Worm (Caenorhabditis elegans) whole organism, young adult: Measurements from ENCODE around the gene C50F7.6.
A peak's percentile ranks its signal among the peaks of the same experiment; 100 is the strongest.

Experiments
- B0261.1 ChIP-seq: sonication (generic microtip); optimal IDR thresholded peaks from 2 replicates; lab custom pipeline; 2016; ENCODE audit warnings: mild to moderate bottlenecking, missing genetic modification characterization, moderate library complexity, missing compliant biosample characterization
- D2030.7 ChIP-seq: fragments of 200-800 bp; sonication (Bioruptor generic); IDR thresholded peaks from 2 replicates; pipeline ENCODE4 v1.3.6; 2022; ENCODE audit warnings: missing genetic modification reagents, missing genetic modification characterization, missing compliant biosample characterization
- F10E7.11 ChIP-seq: sonication (generic microtip); optimal IDR thresholded peaks from 2 replicates; lab custom pipeline; 2017; ENCODE audit warnings: mild to moderate bottlenecking, missing genetic modification characterization, moderate library complexity, missing compliant biosample characterization
- F33H1.4 ChIP-seq: fragments of 200-800 bp; sonication (Bioruptor generic); IDR thresholded peaks from 2 replicates; pipeline ENCODE4 v1.3.6; 2022; ENCODE audit warnings: missing genetic modification reagents, missing genetic modification characterization, missing compliant biosample characterization
- F57A8.1 ChIP-seq: fragments of 200-800 bp; sonication (Bioruptor generic); optimal IDR thresholded peaks from 2 replicates; lab custom pipeline; 2018; ENCODE audit warnings: mild to moderate bottlenecking, missing genetic modification characterization, moderate library complexity, missing compliant biosample characterization
- F57C9.4 ChIP-seq: sonication (generic microtip); optimal IDR thresholded peaks from 2 replicates; lab custom pipeline; 2017; ENCODE audit warnings: mild to moderate bottlenecking, missing genetic modification characterization, missing compliant biosample characterization
- Y67H2A.10 ChIP-seq: fragments of 200-800 bp; sonication (Bioruptor generic); conservative IDR thresholded peaks from 2 replicates; pipeline ENCODE4 v1.3.6; 2022; ENCODE audit warnings: missing genetic modification reagents, missing genetic modification characterization, missing compliant biosample characterization
- aptf-3 ChIP-seq: fragments of 200-800 bp; sonication (Bioruptor generic); IDR thresholded peaks from 2 replicates; pipeline ENCODE4 v1.3.6; 2022; ENCODE audit warnings: missing genetic modification characterization, missing compliant biosample characterization
- atf-7 ChIP-seq: sonication (generic microtip); optimal IDR thresholded peaks from 2 replicates; lab custom pipeline; 2017; ENCODE audit warnings: mild to moderate bottlenecking, missing genetic modification characterization, missing compliant biosample characterization
- athp-1 ChIP-seq: sonication (generic microtip); optimal IDR thresholded peaks from 2 replicates; lab custom pipeline; 2017; ENCODE audit warnings: mild to moderate bottlenecking, missing genetic modification characterization, missing compliant biosample characterization
- bed-1 ChIP-seq: fragments of 200-800 bp; sonication (Bioruptor generic); IDR thresholded peaks from 2 replicates; pipeline ENCODE4 v1.3.6; 2022; ENCODE audit warnings: missing genetic modification reagents, missing genetic modification characterization, missing compliant biosample characterization
- cebp-1 ChIP-seq, 2 experiments: fragments of 200-800 bp in 1 of 2; sonication (Bioruptor generic) in 1 of 2; sonication (generic microtip) in 1 of 2; IDR thresholded peaks in 1 of 2; optimal IDR thresholded peaks in 1 of 2; 2 replicates each; pipeline versions ENCODE4 v1.3.6 to Lab custom; 2017 to 2022; ENCODE audit warnings: missing compliant biosample characterization in 2 of 2, missing genetic modification characterization in 2 of 2, mild to moderate bottlenecking in 1 of 2, missing genetic modification reagents in 1 of 2, moderate library complexity in 1 of 2
- ceh-27 ChIP-seq: fragments of 200-800 bp; sonication (Bioruptor generic); optimal IDR thresholded peaks from 2 replicates; lab custom pipeline; 2018; ENCODE audit warnings: mild to moderate bottlenecking, missing genetic modification characterization, moderate library complexity, missing compliant biosample characterization
- ceh-40 ChIP-seq: fragments of 200-800 bp; sonication (Bioruptor generic); IDR thresholded peaks from 2 replicates; pipeline ENCODE4 v1.3.6; 2022; ENCODE audit warnings: missing genetic modification characterization, missing compliant biosample characterization
- ceh-79 ChIP-seq: sonication (generic microtip); optimal IDR thresholded peaks from 2 replicates; lab custom pipeline; 2017; ENCODE audit warnings: mild to moderate bottlenecking, missing genetic modification characterization, missing compliant biosample characterization
- ceh-91 ChIP-seq: fragments of 200-800 bp; sonication (Bioruptor generic); IDR thresholded peaks from 2 replicates; pipeline ENCODE4 v1.3.6; 2022; ENCODE audit warnings: missing genetic modification reagents, missing genetic modification characterization, missing compliant biosample characterization
- dox-1 ChIP-seq: fragments of 200-800 bp; sonication (Bioruptor generic); IDR thresholded peaks from 2 replicates; pipeline ENCODE4 v1.3.6; 2022; ENCODE audit warnings: missing genetic modification reagents, missing genetic modification characterization, missing compliant biosample characterization
- dpff-1 ChIP-seq: sonication (generic microtip); optimal IDR thresholded peaks from 2 replicates; lab custom pipeline; 2017; ENCODE audit warnings: mild to moderate bottlenecking, missing genetic modification characterization, missing compliant biosample characterization
- dpl-1 ChIP-seq: fragments of 150-350 bp; optimal IDR thresholded peaks from 2 replicates; lab custom pipeline; 2014; ENCODE audit warnings: missing biosample characterization, missing genetic modification reagents, missing genetic modification characterization
- egrh-3 ChIP-seq: fragments of 200-800 bp; sonication (Bioruptor generic); IDR thresholded peaks from 2 replicates; pipeline ENCODE4 v1.3.6; 2022; ENCODE audit warnings: missing genetic modification reagents, missing genetic modification characterization, missing compliant biosample characterization
- ekl-4 ChIP-seq: fragments of 200-800 bp; sonication (Bioruptor generic); IDR thresholded peaks from 2 replicates; pipeline ENCODE4 v1.3.6; 2022; ENCODE audit warnings: missing genetic modification reagents, missing genetic modification characterization, missing compliant biosample characterization
- ets-4 ChIP-seq: fragments of 200-800 bp; sonication (Bioruptor generic); optimal IDR thresholded peaks from 2 replicates; lab custom pipeline; 2018; ENCODE audit warnings: mild to moderate bottlenecking, missing genetic modification characterization, missing compliant biosample characterization
- fkh-3 ChIP-seq: sonication (generic microtip); optimal IDR thresholded peaks from 2 replicates; lab custom pipeline; 2016; ENCODE audit warnings: mild to moderate bottlenecking, missing genetic modification characterization, missing compliant biosample characterization
- gei-17 ChIP-seq: fragments of 200-800 bp; sonication (Bioruptor generic); optimal IDR thresholded peaks from 2 replicates; lab custom pipeline; 2018; ENCODE audit warnings: mild to moderate bottlenecking, missing genetic modification characterization, missing compliant biosample characterization
- hlh-26 ChIP-seq: fragments of 200-800 bp; sonication (Bioruptor generic); conservative IDR thresholded peaks from 2 replicates; pipeline ENCODE4 v1.3.6; 2022; ENCODE audit warnings: missing genetic modification reagents, missing genetic modification characterization, missing compliant biosample characterization
- hmg-1.2 ChIP-seq: fragments of 200-800 bp; sonication (Bioruptor generic); IDR thresholded peaks from 2 replicates; pipeline ENCODE4 v1.3.6; 2022; ENCODE audit warnings: missing genetic modification reagents, missing genetic modification characterization, missing compliant biosample characterization
- lag-1 ChIP-seq: fragments of 200-800 bp; sonication (Bioruptor generic); IDR thresholded peaks from 2 replicates; pipeline ENCODE4 v1.3.6; 2022; ENCODE audit warnings: missing genetic modification reagents, missing genetic modification characterization, missing compliant biosample characterization
- let-607 ChIP-seq, 2 experiments: fragments of 200-800 bp in 1 of 2; sonication (Bioruptor generic) in 1 of 2; sonication (generic microtip) in 1 of 2; optimal IDR thresholded peaks; 2 replicates each; lab custom pipeline; 2016 to 2018; ENCODE audit warnings: mild to moderate bottlenecking in 2 of 2, missing compliant biosample characterization in 2 of 2, missing genetic modification characterization in 2 of 2, moderate library complexity in 2 of 2, missing genotype in 1 of 2
- lin-54 ChIP-seq: fragments of 200-800 bp; sonication (Bioruptor generic); optimal IDR thresholded peaks from 2 replicates; lab custom pipeline; 2018; ENCODE audit warnings: mild to moderate bottlenecking, missing genetic modification characterization, missing compliant biosample characterization
- lir-1 ChIP-seq: fragments of 200-800 bp; sonication (Bioruptor generic); conservative IDR thresholded peaks from 2 replicates; pipeline ENCODE4 v1.3.6; 2022; ENCODE audit warnings: missing genetic modification reagents, missing genetic modification characterization, missing compliant biosample characterization
- lsl-1 ChIP-seq: fragments of 200-800 bp; sonication (Bioruptor generic); optimal IDR thresholded peaks from 2 replicates; lab custom pipeline; 2018; ENCODE audit warnings: mild to moderate bottlenecking, missing genetic modification characterization, moderate library complexity, missing compliant biosample characterization
- madf-10 ChIP-seq: sonication (generic microtip); optimal IDR thresholded peaks from 2 replicates; lab custom pipeline; 2016; ENCODE audit warnings: mild to moderate bottlenecking, missing genetic modification characterization, missing compliant biosample characterization
- madf-3 ChIP-seq: fragments of 200-800 bp; sonication (Bioruptor generic); IDR thresholded peaks from 2 replicates; pipeline ENCODE4 v1.3.6; 2022; ENCODE audit warnings: missing genetic modification reagents, missing genetic modification characterization, missing compliant biosample characterization
- nfya-1 ChIP-seq: sonication (generic microtip); optimal IDR thresholded peaks from 2 replicates; lab custom pipeline; 2017; ENCODE audit warnings: antibody characterized with exemption, missing compliant biosample characterization, missing genetic modification characterization, borderline replicate concordance; ENCODE audit not compliant: insufficient read depth
- nfyb-1 ChIP-seq: fragments of 200-800 bp; sonication (Bioruptor generic); IDR thresholded peaks from 2 replicates; pipeline ENCODE4 v1.3.6; 2022; ENCODE audit warnings: missing genetic modification reagents, missing genetic modification characterization, missing compliant biosample characterization
- nhr-120 ChIP-seq: fragments of 200-800 bp; sonication (Bioruptor generic); IDR thresholded peaks from 2 replicates; pipeline ENCODE4 v1.3.6; 2022; ENCODE audit warnings: missing genetic modification characterization, missing compliant biosample characterization
- nhr-27 ChIP-seq: fragments of 200-800 bp; sonication (Bioruptor generic); optimal IDR thresholded peaks from 2 replicates; lab custom pipeline; 2018; ENCODE audit warnings: mild to moderate bottlenecking, missing genetic modification characterization, moderate library complexity, missing compliant biosample characterization
- nhr-80 ChIP-seq: sonication (generic microtip); optimal IDR thresholded peaks from 2 replicates; lab custom pipeline; 2016; ENCODE audit warnings: missing genetic modification characterization, missing compliant biosample characterization
- pha-4 ChIP-seq: fragments of 150-350 bp; sonication (generic microtip); optimal IDR thresholded peaks from 2 replicates; lab custom pipeline; 2014; ENCODE audit warnings: missing biosample characterization, missing genetic modification reagents, missing genetic modification characterization
- snpc-1.1 ChIP-seq: sonication (generic microtip); optimal IDR thresholded peaks from 2 replicates; lab custom pipeline; 2017; ENCODE audit warnings: missing genetic modification characterization, mild to moderate bottlenecking, missing compliant biosample characterization, antibody characterized with exemption, moderate library complexity, missing genotype, missing genetic modification reagents; ENCODE audit not compliant: insufficient read depth
- snpc-1.3 ChIP-seq: sonication (generic microtip); optimal IDR thresholded peaks from 2 replicates; lab custom pipeline; 2017; ENCODE audit warnings: missing genetic modification characterization, mild to moderate bottlenecking, missing compliant biosample characterization, antibody characterized with exemption, moderate library complexity, missing genotype, missing genetic modification reagents; ENCODE audit not compliant: insufficient read depth
- snpc-3.4 ChIP-seq: sonication (generic microtip); optimal IDR thresholded peaks from 2 replicates; lab custom pipeline; 2017; ENCODE audit warnings: missing genetic modification characterization, mild to moderate bottlenecking, missing compliant biosample characterization, antibody characterized with exemption, moderate library complexity, missing genotype, missing genetic modification reagents
- sptf-2 ChIP-seq: fragments of 200-800 bp; sonication (Bioruptor generic); optimal IDR thresholded peaks from 2 replicates; lab custom pipeline; 2018; ENCODE audit warnings: mild to moderate bottlenecking, missing genetic modification characterization, missing compliant biosample characterization
- tbp1 ChIP-seq: fragments of 200-800 bp; sonication (Bioruptor generic); optimal IDR thresholded peaks from 2 replicates; lab custom pipeline; 2018; ENCODE audit warnings: mild to moderate bottlenecking, missing genetic modification characterization, missing compliant biosample characterization
- unc-130 ChIP-seq: sonication (generic microtip); optimal IDR thresholded peaks from 2 replicates; lab custom pipeline; 2016; ENCODE audit warnings: missing genetic modification reagents, missing genetic modification characterization, missing compliant biosample characterization
- xnd-1 ChIP-seq: sonication (generic microtip); optimal IDR thresholded peaks from 2 replicates; lab custom pipeline; 2016; ENCODE audit warnings: missing genotype, missing genetic modification reagents, missing genetic modification characterization, missing compliant biosample characterization
- ztf-22 ChIP-seq: fragments of 200-800 bp; sonication (Bioruptor generic); optimal IDR thresholded peaks from 2 replicates; lab custom pipeline; 2018; ENCODE audit warnings: mild to moderate bottlenecking, missing genetic modification characterization, moderate library complexity, missing compliant biosample characterization
- ztf-26 ChIP-seq: sonication (generic microtip); optimal IDR thresholded peaks from 2 replicates; lab custom pipeline; 2017; ENCODE audit warnings: missing genetic modification characterization, missing compliant biosample characterization

Gene C50F7.6

DNA sequence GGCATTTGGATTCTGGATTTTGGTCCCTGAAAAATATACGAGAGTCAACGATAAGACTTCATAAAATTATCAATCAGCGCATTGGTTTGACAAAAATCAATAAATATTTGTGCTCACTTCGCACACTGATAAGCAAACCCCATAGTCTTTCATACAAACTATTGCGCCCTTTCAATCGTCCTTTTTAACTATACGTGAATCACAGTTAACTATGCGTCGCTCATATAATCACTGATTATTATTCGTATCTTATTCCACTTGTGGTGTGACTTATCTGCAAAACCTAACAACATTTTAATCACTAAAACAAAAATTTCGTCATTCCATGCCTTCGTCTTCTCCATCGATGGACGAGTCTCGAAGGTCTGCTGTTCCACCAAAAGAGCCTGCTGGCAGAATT, 12.2 kb downstream of the C50F7.6 start, which contains the start of gene nhr-8:
Gene nhr-8, plus strand, starts transcription at position 160 of the 400 bp plus-strand sequence.
- TF ChIP-seq ceh-40 (GFP tag; lab: Robert Waterston, UW) (no peak), nhr-27 (tag; lab: Kevin White, UChicago) (no peak), B0261.1 (no peak), hmg-1.2 (GFP tag; lab: Robert Waterston, UW) (no peak), ztf-22 (GFP tag; lab: Kevin White, UChicago) (peak; percentile 12), ceh-79 (no peak), nhr-120 (GFP tag; lab: Robert Waterston, UW) (no peak), nfya-1 (tag; lab: Kevin White, UChicago) (no peak), xnd-1 (tag; lab: Kevin White, UChicago) (no peak), dpl-1 (GFP tag; lab: Kevin White, UChicago) (no peak), pha-4 (tag; lab: Kevin White, UChicago) (no peak), unc-130 (GFP tag; lab: Kevin White, UChicago) (no peak), sptf-2 (no peak), tbp1 (peak; percentile 5), Y67H2A.10 (no peak), F33H1.4 (GFP tag; lab: Robert Waterston, UW) (no peak), hlh-26 (GFP tag; lab: Robert Waterston, UW) (no peak), lsl-1 (GFP tag; lab: Kevin White, UChicago) (no peak), ztf-26 (tag; lab: Kevin White, UChicago) (no peak), madf-10 (tag; lab: Kevin White, UChicago) (peak; percentile 20), lir-1 (GFP tag; lab: Robert Waterston, UW) (no peak), F57C9.4 (tag; lab: Kevin White, UChicago) (no peak), madf-3 (GFP tag; lab: Robert Waterston, UW) (no peak), ekl-4 (GFP tag; lab: Robert Waterston, UW) (no peak), bed-1 (GFP tag; lab: Robert Waterston, UW) (no peak), snpc-3.4 (tag; lab: Kevin White, UChicago) (no peak), lin-54 (GFP tag; lab: Kevin White, UChicago) (peak; percentile 2), fkh-3 (tag; lab: Kevin White, UChicago) (no peak), F57A8.1 (GFP tag; lab: Kevin White, UChicago) (no peak), F10E7.11 (tag; lab: Kevin White, UChicago) (no peak), gei-17 (GFP tag; lab: Kevin White, UChicago) (no peak), cebp-1 (GFP tag; IDR thresholded peaks at IDR 0.05; lab: Robert Waterston, UW) (peak; percentile 74; the same call in 1 of the 2 replicates), cebp-1 (tag; optimal IDR thresholded peaks at IDR 0.05; lab: Kevin White, UChicago) (peak; percentile 75), ceh-27 (GFP tag; lab: Kevin White, UChicago) (no peak), atf-7 (tag; lab: Kevin White, UChicago) (peak; percentile 50), ets-4 (peak; percentile 89), ceh-91 (GFP tag; lab: Robert Waterston, UW) (no peak), dpff-1 (tag; lab: Kevin White, UChicago) (no peak), lag-1 (GFP tag; lab: Robert Waterston, UW) (no peak), egrh-3 (GFP tag; lab: Robert Waterston, UW) (no peak), snpc-1.1 (tag; lab: Kevin White, UChicago) (no peak), aptf-3 (GFP tag; lab: Robert Waterston, UW) (no peak), athp-1 (no peak), nhr-80 (tag; lab: Kevin White, UChicago) (peak; percentile 97), snpc-1.3 (no peak), dox-1 (GFP tag; lab: Robert Waterston, UW) (peak; percentile 52; the same call in 1 of the 2 replicates), D2030.7 (GFP tag; lab: Robert Waterston, UW) (no peak), let-607 (tag; optimal IDR thresholded peaks at IDR 0.05; lab: Kevin White, UChicago) (peak in 1 of 2 experiments; percentile 14), nfyb-1 (peak; percentile 70)
